Worm (Caenorhabditis elegans) whole organism, dauer: Measurements from ENCODE around the gene pudl-2.

ENCODE experiments used
- unc-62 ChIP-seq: sonication (generic microtip); optimal IDR thresholded peaks from 2 replicates; lab custom pipeline; 2017; ENCODE audit warnings: missing biosample characterization, missing genetic modification reagents, missing genetic modification characterization

The pudl-2 gene

ce11 chrIV:2858734-2859133 is 24.1 kb downstream of the pudl-2 start:
- TF ChIP-seq unc-62 (GFP tag; lab: Kevin White, UChicago): no peak

DNA sequence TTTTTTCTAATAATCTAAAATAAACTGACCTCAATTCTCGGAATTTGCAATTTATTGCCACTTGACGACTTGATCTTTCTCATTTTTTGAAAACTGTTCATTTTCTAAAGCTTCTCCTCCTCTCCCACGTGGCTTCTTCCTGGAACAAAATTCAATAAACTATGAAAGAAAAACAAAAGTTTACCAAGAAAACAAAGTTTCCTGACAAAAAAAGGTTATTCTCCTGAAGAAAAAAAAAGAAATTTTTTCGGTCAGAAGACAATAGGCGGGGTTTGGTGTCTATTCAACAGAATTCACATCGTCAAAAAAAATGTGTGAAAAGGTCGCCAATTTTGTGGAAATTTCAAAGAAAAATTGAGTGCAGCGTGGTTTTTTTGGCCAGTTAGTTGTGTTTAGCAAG is 30.1 kb downstream of the pudl-2 start, which contains the start of gene Y54G2A.16:
Gene Y54G2A.16, minus strand, starts transcription at position 101 of the 400 bp plus-strand sequence.
- TF ChIP-seq unc-62 (GFP tag; lab: Kevin White, UChicago): no peak
